Worm (Caenorhabditis elegans): ENCODE results near the gene cpna-5.

DNA sequence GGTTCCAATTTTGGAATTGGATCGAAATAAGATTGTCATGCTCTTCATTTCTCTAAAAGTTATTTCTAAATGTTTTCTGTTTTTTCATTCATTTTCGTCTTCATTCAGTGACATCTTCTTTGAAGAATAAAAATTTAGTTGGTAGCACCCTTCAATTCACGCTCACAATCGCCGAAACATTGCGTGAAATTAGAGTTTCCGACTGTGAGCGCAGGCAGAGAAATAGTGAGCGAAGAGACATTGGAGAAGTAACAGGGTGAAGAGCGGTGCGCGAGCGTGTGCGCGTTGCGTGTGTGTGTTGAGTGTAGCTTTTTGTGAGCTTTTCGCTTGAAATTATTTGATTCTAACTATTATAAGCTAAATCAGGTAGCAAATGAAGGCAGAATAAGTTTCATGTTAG lies 49.0 kb downstream of the cpna-5 start:
- TF ChIP-seq ama-1 (optimal IDR thresholded peaks at IDR 0.05) (no peak), F13C5.2 (tag; optimal IDR thresholded peaks at IDR 0.05) (peak; percentile 34), tra-4 (tag; optimal IDR thresholded peaks at IDR 0.05) (no peak)
